Worm (Caenorhabditis elegans) whole organism, young adult: ENCODE measurements around the gene nlp-51.

Experiments
- ceh-91 ChIP-seq: fragments of 200-800 bp; sonication (Bioruptor generic); IDR thresholded peaks from 2 replicates; pipeline ENCODE4 v1.3.6; 2022; ENCODE audit warnings: missing genetic modification reagents, missing genetic modification characterization, missing compliant biosample characterization
- die-1 ChIP-seq: sonication (generic microtip); optimal IDR thresholded peaks from 2 replicates; lab custom pipeline; 2016; ENCODE audit warnings: missing genotype, mild to moderate bottlenecking, missing genetic modification characterization, missing compliant biosample characterization
- egrh-3 ChIP-seq: fragments of 200-800 bp; sonication (Bioruptor generic); IDR thresholded peaks from 2 replicates; pipeline ENCODE4 v1.3.6; 2022; ENCODE audit warnings: missing genetic modification reagents, missing genetic modification characterization, missing compliant biosample characterization
- lin-54 ChIP-seq: fragments of 200-800 bp; sonication (Bioruptor generic); optimal IDR thresholded peaks from 2 replicates; lab custom pipeline; 2018; ENCODE audit warnings: mild to moderate bottlenecking, missing genetic modification characterization, missing compliant biosample characterization
- sea-2 ChIP-seq: fragments of 200-800 bp; sonication (Bioruptor generic); IDR thresholded peaks from 2 replicates; pipeline ENCODE4 v1.3.6; 2022; ENCODE audit warnings: missing genetic modification characterization, missing compliant biosample characterization
- zim-3 ChIP-seq: sonication (generic microtip); optimal IDR thresholded peaks from 2 replicates; lab custom pipeline; 2017; ENCODE audit warnings: mild to moderate bottlenecking, missing genetic modification characterization, moderate library complexity, missing compliant biosample characterization
- ztf-6 ChIP-seq: fragments of 200-800 bp; sonication (Bioruptor generic); IDR thresholded peaks from 2 replicates; pipeline ENCODE4 v1.3.6; 2022; ENCODE audit warnings: missing genetic modification reagents, missing genetic modification characterization, missing compliant biosample characterization

DNA sequence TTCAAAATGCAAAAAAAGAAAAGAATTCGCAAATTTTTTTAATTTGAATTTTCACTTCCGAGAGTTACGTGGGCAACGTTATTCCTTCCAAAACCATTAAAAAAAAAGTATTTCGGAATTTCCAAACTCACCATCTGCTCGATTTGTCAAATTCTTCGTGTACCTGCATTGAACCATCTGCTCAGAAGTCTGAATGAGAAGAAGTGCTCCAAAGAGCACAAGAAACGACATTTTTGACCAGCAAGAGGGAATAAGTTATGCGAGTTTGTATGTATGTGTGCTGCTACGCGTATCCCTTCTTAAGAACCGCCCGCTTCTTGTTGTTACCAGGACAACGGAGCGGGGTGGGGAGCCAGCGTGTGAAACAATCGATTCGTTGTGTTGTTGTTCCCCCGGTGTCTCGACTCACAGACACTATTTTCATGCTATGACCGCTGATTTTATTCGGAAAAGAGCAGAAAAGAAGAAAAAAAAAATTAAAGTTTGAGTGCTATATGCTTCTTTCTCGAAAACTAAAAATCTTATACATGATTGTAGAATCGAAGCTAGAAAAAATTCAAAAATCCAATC lies 23.9 kb upstream of the nlp-51 start, which contains the start of gene lgc-20:
- TF ChIP-seq die-1 (tag; lab: Kevin White, UChicago) (no peak), egrh-3 (GFP tag; lab: Robert Waterston, UW) (no peak), zim-3 (no peak), ztf-6 (GFP tag; lab: Robert Waterston, UW) (no peak), sea-2 (GFP tag; lab: Robert Waterston, UW) (no peak), lin-54 (no peak), ceh-91 (GFP tag; lab: Robert Waterston, UW) (0 out of 2 replicates have a peak, but pooled peaks have one; percentile 4)
